Fruit fly (Drosophila melanogaster) whole organism, prepupa: Measurements from ENCODE around the gene RpL3.

Experiments
- Blimp-1 ChIP-seq: fragments of 200-800 bp; sonication (Bioruptor generic); optimal IDR thresholded peaks from 3 replicates; lab custom pipeline; 2017; ENCODE audit warnings: missing biosample characterization, missing genetic modification characterization, mild to moderate bottlenecking, moderate library complexity, missing genetic modification reagents
- CG10631 ChIP-seq: fragments of 200-800 bp; sonication (Bioruptor generic); optimal IDR thresholded peaks from 2 replicates; lab custom pipeline; 2016; ENCODE audit warnings: missing biosample characterization, missing genetic modification characterization
- CG11762 ChIP-seq: fragments of 200-800 bp; sonication (Bioruptor generic); optimal IDR thresholded peaks from 3 replicates; lab custom pipeline; 2016; ENCODE audit warnings: missing biosample characterization, missing genetic modification characterization; ENCODE audit not compliant: insufficient read depth
- CG11902 ChIP-seq: fragments of 200-800 bp; sonication (Bioruptor generic); optimal IDR thresholded peaks from 3 replicates; lab custom pipeline; 2016; ENCODE audit warnings: missing biosample characterization, missing genetic modification characterization
- CG1621 ChIP-seq: fragments of 200-800 bp; sonication (Bioruptor generic); optimal IDR thresholded peaks from 3 replicates; lab custom pipeline; 2018; ENCODE audit warnings: missing biosample characterization, mild to moderate bottlenecking, missing genetic modification characterization
- CG16779 ChIP-seq: fragments of 200-800 bp; sonication (Bioruptor generic); optimal IDR thresholded peaks from 3 replicates; lab custom pipeline; 2017; ENCODE audit warnings: missing biosample characterization, mild to moderate bottlenecking, missing genetic modification characterization
- CG31627 ChIP-seq: fragments of 200-800 bp; sonication (Bioruptor generic); optimal IDR thresholded peaks from 3 replicates; lab custom pipeline; 2016; ENCODE audit warnings: missing biosample characterization, missing genetic modification characterization
- CG3919 ChIP-seq: fragments of 200-800 bp; sonication (Bioruptor generic); optimal IDR thresholded peaks from 3 replicates; lab custom pipeline; 2016; ENCODE audit warnings: missing biosample characterization, missing genetic modification characterization
- CG6808 ChIP-seq: fragments of 200-800 bp; sonication (Bioruptor generic); optimal IDR thresholded peaks from 3 replicates; lab custom pipeline; 2017; ENCODE audit warnings: missing biosample characterization, missing genetic modification characterization, mild to moderate bottlenecking, moderate library complexity, missing genetic modification reagents
- CG6854 ChIP-seq: fragments of 200-800 bp; sonication (Bioruptor generic); optimal IDR thresholded peaks from 2 replicates; lab custom pipeline; 2017; ENCODE audit warnings: missing biosample characterization, mild to moderate bottlenecking, missing genetic modification characterization
- CG9139 ChIP-seq: fragments of 200-800 bp; sonication (Bioruptor generic); optimal IDR thresholded peaks from 3 replicates; lab custom pipeline; 2017; ENCODE audit warnings: missing biosample characterization, mild to moderate bottlenecking, missing genetic modification characterization
- Eip78C ChIP-seq: fragments of 200-800 bp; sonication (Bioruptor generic); peaks from one replicate; lab custom pipeline; 2016; ENCODE audit warnings: missing biosample characterization, missing genetic modification characterization
- Eip93F ChIP-seq: fragments of 200-800 bp; sonication (Bioruptor generic); optimal IDR thresholded peaks from 2 replicates; lab custom pipeline; 2016; ENCODE audit warnings: missing biosample characterization, mild to moderate bottlenecking, missing genetic modification characterization
- Hr38 ChIP-seq: sonication (Bioruptor generic); optimal IDR thresholded peaks from 2 replicates; lab custom pipeline; 2016; ENCODE audit warnings: missing biosample characterization, missing genetic modification characterization
- Hr39 ChIP-seq: fragments of 200-800 bp; sonication (Bioruptor generic); optimal IDR thresholded peaks from 2 replicates; lab custom pipeline; 2016; ENCODE audit warnings: missing biosample characterization, missing genetic modification characterization
- Smox ChIP-seq: fragments of 200-800 bp; sonication (Bioruptor generic); optimal IDR thresholded peaks from 3 replicates; lab custom pipeline; 2016; ENCODE audit warnings: missing biosample characterization, missing genetic modification characterization
- Sox15 ChIP-seq: fragments of 200-800 bp; sonication (Bioruptor generic); optimal IDR thresholded peaks from 3 replicates; lab custom pipeline; 2016; ENCODE audit warnings: missing biosample characterization, missing genetic modification characterization
- achi ChIP-seq: fragments of 200-800 bp; sonication (Bioruptor generic); optimal IDR thresholded peaks from 3 replicates; lab custom pipeline; 2016; ENCODE audit warnings: missing biosample characterization, missing genetic modification characterization
- acj6 ChIP-seq: fragments of 200-800 bp; sonication (Bioruptor generic); optimal IDR thresholded peaks from 3 replicates; lab custom pipeline; 2016; ENCODE audit warnings: missing biosample characterization, missing genetic modification characterization
- cyc ChIP-seq: fragments of 200-800 bp; sonication (Bioruptor generic); optimal IDR thresholded peaks from 3 replicates; lab custom pipeline; 2016; ENCODE audit warnings: missing biosample characterization, missing genetic modification characterization
- esn ChIP-seq: fragments of 200-800 bp; sonication (Bioruptor generic); optimal IDR thresholded peaks from 2 replicates; lab custom pipeline; 2016; ENCODE audit warnings: missing biosample characterization, mild to moderate bottlenecking, missing genetic modification characterization, moderate library complexity
- fd59A ChIP-seq: fragments of 200-800 bp; sonication (Bioruptor generic); optimal IDR thresholded peaks from 2 replicates; lab custom pipeline; 2017; ENCODE audit warnings: missing biosample characterization, mild to moderate bottlenecking, missing genetic modification characterization, missing genetic modification reagents
- fd85E ChIP-seq: fragments of 200-800 bp; sonication (Bioruptor generic); optimal IDR thresholded peaks from 3 replicates; lab custom pipeline; 2016; ENCODE audit warnings: missing biosample characterization, missing genetic modification characterization
- fkh ChIP-seq: fragments of 200-800 bp; sonication (Bioruptor generic); optimal IDR thresholded peaks from 3 replicates; lab custom pipeline; 2017; ENCODE audit warnings: missing biosample characterization, mild to moderate bottlenecking, missing genetic modification characterization, moderate library complexity
- lz ChIP-seq: fragments of 200-800 bp; sonication (Bioruptor generic); optimal IDR thresholded peaks from 3 replicates; lab custom pipeline; 2016; ENCODE audit warnings: missing biosample characterization, missing genetic modification characterization
- net ChIP-seq: fragments of 200-800 bp; sonication (Bioruptor generic); optimal IDR thresholded peaks from 3 replicates; lab custom pipeline; 2016; ENCODE audit warnings: missing biosample characterization, missing genetic modification characterization
- pdm3 ChIP-seq: fragments of 200-800 bp; sonication (Bioruptor generic); optimal IDR thresholded peaks from 3 replicates; lab custom pipeline; 2016; ENCODE audit warnings: missing biosample characterization, missing genetic modification characterization
- svp ChIP-seq: fragments of 200-800 bp; sonication (Bioruptor generic); peaks from one replicate; lab custom pipeline; 2016; ENCODE audit warnings: missing biosample characterization, missing genetic modification characterization
- topi ChIP-seq: fragments of 200-800 bp; sonication (Bioruptor generic); optimal IDR thresholded peaks from 3 replicates; lab custom pipeline; 2016; ENCODE audit warnings: missing biosample characterization, missing genetic modification characterization
- vri ChIP-seq: fragments of 200-800 bp; sonication (Bioruptor generic); optimal IDR thresholded peaks from 3 replicates; lab custom pipeline; 2016; ENCODE audit warnings: missing biosample characterization, mild to moderate bottlenecking, missing genetic modification characterization

The RpL3 gene

DNA sequence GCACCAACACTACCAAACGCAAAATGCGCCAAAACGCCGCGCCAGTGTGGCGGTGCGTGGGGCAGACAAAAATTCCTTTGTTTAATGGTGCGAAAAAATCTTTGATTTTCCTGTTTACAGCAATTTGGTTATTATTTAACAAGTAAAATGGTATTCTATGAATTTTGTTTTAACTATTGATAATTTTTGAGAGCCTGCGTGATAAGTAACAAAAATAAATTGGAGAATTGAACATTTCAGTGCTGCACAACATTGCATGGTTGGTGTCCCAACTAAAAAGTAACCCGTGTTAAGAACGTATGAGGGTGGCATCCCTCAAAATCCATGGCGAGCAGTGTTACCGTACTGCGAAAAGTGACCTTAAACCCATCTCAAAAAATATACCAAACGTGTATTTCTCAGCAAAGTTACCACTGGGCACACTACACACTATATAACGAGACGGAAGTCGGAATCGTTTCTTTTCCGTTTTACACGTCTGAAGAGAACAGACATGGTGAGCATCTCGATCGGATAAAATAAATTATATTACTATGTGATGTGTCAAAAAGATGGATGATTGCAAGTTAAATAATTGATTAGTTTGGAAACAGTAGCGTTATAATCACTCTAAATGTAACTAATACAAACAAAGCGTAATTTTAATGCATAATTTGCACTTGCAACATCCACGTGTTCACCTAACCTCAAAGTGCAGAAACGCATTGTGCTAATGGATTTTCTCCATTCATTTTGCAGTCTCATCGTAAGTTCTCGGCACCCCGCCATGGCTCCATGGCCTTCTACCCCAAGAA is at the start of gene RpL3, which contains the start of gene CG6693 (continued):
- TF ChIP-seq fd85E (GFP tag; lab: Kevin White, UChicago) (peak; percentile 53), Smox (GFP tag; lab: Kevin White, UChicago) (peak; percentile 63), esn (GFP tag; lab: Kevin White, UChicago) (peak; percentile 81), topi (GFP tag; lab: Kevin White, UChicago) (peak; percentile 78), CG9139 (GFP tag; lab: Kevin White, UChicago) (peak; percentile 75), pdm3 (peak; percentile 64), achi (GFP tag; lab: Kevin White, UChicago) (peak; percentile 47), Eip93F (GFP tag; lab: Kevin White, UChicago) (no peak), CG11902 (GFP tag; lab: Kevin White, UChicago) (no peak), Blimp-1 (GFP tag; lab: Kevin White, UChicago) (peak; percentile 38)
- TF ChIP-seq, all 60 proteins: peak for 43

DNA sequence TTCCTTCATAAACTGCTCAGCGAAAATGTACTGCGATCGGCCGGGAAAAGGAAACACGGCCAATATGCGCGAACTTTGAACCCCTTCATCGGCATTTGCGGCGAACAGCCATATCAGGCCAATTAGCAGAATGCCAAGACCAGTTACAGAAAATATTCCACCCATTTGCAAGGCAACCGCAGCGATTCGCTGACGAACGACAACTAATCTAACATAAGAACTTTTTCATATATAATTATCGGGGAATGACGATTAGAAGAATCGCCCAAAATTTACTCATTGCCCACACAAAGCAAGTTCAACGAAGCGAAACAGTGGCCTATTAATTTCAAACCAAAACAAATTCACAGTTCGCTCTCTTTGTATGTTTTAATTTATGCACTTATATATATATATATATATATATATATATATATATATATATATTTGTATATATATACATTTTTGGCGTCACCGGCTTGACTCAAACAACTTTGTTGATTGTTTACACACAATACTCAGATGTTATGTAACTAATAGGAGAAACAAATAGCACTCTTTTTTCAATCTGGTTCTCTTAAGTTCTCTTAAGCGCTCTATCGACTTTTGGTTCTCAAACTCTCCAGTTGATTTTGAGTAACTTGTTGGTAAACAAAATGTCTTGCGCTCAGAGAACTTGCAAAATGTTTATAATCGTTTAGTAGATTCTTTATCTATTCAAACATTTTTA is 49.1 kb upstream of the RpL3 start, which contains the start of gene Ugt35A1:
TSS of gene Ugt35A1 (minus strand) at position 205 of the 709 bp plus-strand sequence.
- TF ChIP-seq Smox (GFP tag; lab: Kevin White, UChicago) (no peak), Hr39 (GFP tag; lab: Kevin White, UChicago) (no peak), fd59A (no peak), CG16779 (no peak), esn (GFP tag; lab: Kevin White, UChicago) (no peak), net (GFP tag; lab: Kevin White, UChicago) (no peak), Hr38 (GFP tag; lab: Kevin White, UChicago) (no peak), CG1621 (tag; lab: Kevin White, UChicago) (no peak), CG6808 (GFP tag; lab: Kevin White, UChicago) (no peak), vri (GFP tag; lab: Kevin White, UChicago) (peak; percentile 75), CG6854 (GFP tag; lab: Kevin White, UChicago) (no peak), fd85E (GFP tag; lab: Kevin White, UChicago) (no peak), svp (GFP tag; lab: Kevin White, UChicago) (peak; percentile 42), CG9139 (GFP tag; lab: Kevin White, UChicago) (no peak), Eip78C (GFP tag; lab: Kevin White, UChicago) (no peak), CG31627 (GFP tag; lab: Kevin White, UChicago) (no peak), cyc (GFP tag; lab: Kevin White, UChicago) (no peak), acj6 (GFP tag; lab: Kevin White, UChicago) (no peak), CG11902 (GFP tag; lab: Kevin White, UChicago) (no peak), fkh (GFP tag; lab: Kevin White, UChicago) (peak; percentile 48)

DNA sequence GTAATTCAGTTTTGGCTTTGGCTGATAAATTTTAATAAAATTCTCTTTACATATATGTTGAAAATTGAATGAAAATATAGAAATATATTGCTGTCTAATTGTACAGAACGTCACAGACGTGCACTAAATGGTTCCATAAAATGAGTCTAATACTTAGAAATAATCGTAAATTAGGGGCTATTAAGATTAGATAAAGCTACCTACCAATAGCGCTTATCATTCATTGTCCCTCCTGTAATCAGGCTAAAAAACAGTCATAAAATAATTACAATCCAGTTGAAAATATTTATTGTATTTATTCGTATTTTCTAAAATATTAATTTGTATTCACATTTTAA is 48.6 kb upstream of the RpL3 start:
- TF ChIP-seq CG6808 (GFP tag; lab: Kevin White, UChicago) (no peak), esn (GFP tag; lab: Kevin White, UChicago) (no peak), Sox15 (no peak)

DNA sequence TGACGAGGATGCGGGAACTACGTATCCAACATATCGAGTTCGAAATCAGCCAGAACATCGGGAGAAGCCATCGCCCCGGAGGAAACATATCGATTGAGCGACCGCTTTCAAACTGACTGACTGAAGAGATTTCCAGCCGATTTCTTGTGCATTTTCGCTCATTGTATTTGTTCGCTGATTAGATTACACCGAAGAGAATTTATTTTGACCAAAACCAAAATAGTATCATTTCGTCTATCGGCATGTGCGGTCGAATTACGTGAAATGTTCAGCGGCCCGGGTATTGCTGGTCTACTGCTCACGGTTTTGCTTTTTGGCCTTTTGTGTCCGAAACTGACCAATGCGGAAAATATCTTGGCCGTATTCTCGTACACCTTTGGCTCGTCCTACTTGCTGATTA is 46.4 kb upstream of the RpL3 start, which contains the start of the genes Ugt304A1 and Ugt303A1:
TSS of gene Ugt304A1 (minus strand) at position 101 of the 400 bp plus-strand sequence.
TSS of gene Ugt303A1 (plus strand) at position 222 of the 400 bp plus-strand sequence.
- TF ChIP-seq CG3919 (GFP tag; lab: Kevin White, UChicago) (no peak), CG31627 (GFP tag; lab: Kevin White, UChicago) (no peak), achi (GFP tag; lab: Kevin White, UChicago) (no peak), topi (GFP tag; lab: Kevin White, UChicago) (no peak), lz (GFP tag; lab: Kevin White, UChicago) (no peak), Eip78C (GFP tag; lab: Kevin White, UChicago) (no peak), vri (GFP tag; lab: Kevin White, UChicago) (peak; percentile 42)

DNA sequence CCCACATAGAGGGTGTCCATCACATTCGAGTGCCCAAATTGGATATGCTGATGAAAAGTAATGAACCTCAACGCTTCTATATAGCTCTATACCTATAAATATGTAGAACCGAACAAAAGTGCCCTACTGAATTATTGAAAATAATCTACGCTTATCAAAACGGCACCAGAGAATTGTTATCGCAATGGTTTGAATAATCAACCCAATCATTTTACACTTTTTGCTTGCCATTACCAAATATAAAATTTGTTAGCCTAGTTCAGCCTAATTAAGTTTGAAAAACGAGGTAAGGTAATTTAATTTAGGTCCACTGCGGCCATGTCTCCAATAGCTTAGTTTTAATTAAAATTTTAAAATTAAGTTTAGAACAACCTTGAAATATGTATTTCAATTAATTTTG is 45.9 kb upstream of the RpL3 start:
- TF ChIP-seq CG11762 (GFP tag; lab: Kevin White, UChicago): no peak
- no peak for TF ChIP-seq svp (GFP tag; lab: Kevin White, UChicago)
- TF ChIP-seq CG10631 (GFP tag; lab: Kevin White, UChicago): no peak
- no peak for TF ChIP-seq CG9139 (GFP tag; lab: Kevin White, UChicago)
